Worm (Caenorhabditis elegans): ENCODE data around the gene cutl-5.

Gene cutl-5

DNA sequence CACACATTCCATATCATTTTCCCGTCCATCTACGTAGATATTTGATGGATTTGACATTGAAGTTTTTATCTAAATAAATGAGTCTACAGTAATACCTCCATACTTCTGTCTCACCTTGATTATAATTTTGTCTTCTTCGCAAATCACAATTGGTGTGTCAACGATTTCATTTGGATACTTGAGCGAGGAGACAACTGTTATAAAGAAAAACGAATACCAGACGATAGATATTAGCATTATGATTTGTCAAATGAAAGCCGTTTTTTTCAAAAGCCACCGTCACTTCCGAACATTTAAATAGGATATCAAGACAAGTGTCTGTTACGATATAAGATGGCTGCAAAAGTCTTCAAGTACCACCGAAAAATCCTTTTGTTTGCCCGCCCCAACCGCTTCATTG, at the start of gene cutl-5:
cutl-5 (minus strand) TSS at position 269 of the 400 bp plus-strand sequence.
- TF ChIP-seq nhr-179 (tag; optimal IDR thresholded peaks at IDR 0.05) (no peak), snpc-1.3 (tag; optimal IDR thresholded peaks at IDR 0.05; ENCODE audit: insufficient read depth) (no peak), F10E7.11 (tag; optimal IDR thresholded peaks at IDR 0.05) (no peak), let-526 (GFP tag; IDR thresholded peaks at IDR 0.05) (no peak), attf-6 (GFP tag; IDR thresholded peaks at IDR 0.05) (no peak), nhr-80 (tag; optimal IDR thresholded peaks at IDR 0.05) (no peak), dox-1 (GFP tag; IDR thresholded peaks at IDR 0.05) (no peak), ztf-28 (GFP tag; IDR thresholded peaks at IDR 0.05) (no peak), unc-130 (GFP tag; optimal IDR thresholded peaks at IDR 0.05) (no peak), ceh-27 (GFP tag; optimal IDR thresholded peaks at IDR 0.05) (no peak), Y79H2A.3 (GFP tag; conservative IDR thresholded peaks at IDR 0.05) (no peak), B0336.3 (GFP tag; IDR thresholded peaks at IDR 0.05) (no peak), hlh-12 (tag; optimal IDR thresholded peaks at IDR 0.05) (no peak), lsl-1 (GFP tag; optimal IDR thresholded peaks at IDR 0.05) (no peak), Y95B8A.8 (GFP tag; IDR thresholded peaks at IDR 0.05) (no peak), atf-7 (tag; optimal IDR thresholded peaks at IDR 0.05) (no peak), madf-6 (GFP tag; IDR thresholded peaks at IDR 0.05) (no peak), nhr-90 (tag; optimal IDR thresholded peaks at IDR 0.05) (no peak), sptf-2 (GFP tag; optimal IDR thresholded peaks at IDR 0.05) (no peak), let-607 (tag; optimal IDR thresholded peaks at IDR 0.05) (no peak)

ce11 chrII:7161512-7161911, 45.8 kb upstream of the cutl-5 start, which contains the start of gene C27H5.12:
Gene C27H5.12, minus strand, starts transcription at chrII:7161612.
- TF ChIP-seq unc-130 (GFP tag; optimal IDR thresholded peaks at IDR 0.05) = no peak

DNA sequence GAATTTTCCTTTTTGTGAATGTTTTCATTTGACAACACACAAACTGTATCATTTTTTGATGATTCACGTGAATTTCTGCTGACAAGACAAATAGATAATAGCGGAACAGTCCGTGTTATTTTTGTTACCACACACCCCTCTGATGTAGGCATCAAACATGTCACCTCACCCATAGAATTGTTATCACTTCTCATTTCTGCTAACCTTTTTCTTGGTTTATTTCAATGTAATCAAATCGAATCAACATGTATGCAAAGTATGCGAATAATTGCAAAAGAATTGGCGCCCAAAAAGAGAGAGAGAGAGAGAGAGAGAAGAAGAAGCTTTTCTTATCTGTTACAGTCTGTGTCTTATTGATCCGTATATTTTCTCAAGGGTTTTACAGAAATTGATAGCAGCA, 41.7 kb upstream of the cutl-5 start:
- no peak for TF ChIP-seq aptf-3 (GFP tag; IDR thresholded peaks at IDR 0.05)
- TF ChIP-seq egl-44 (GFP tag; IDR thresholded peaks at IDR 0.05) = no peak
- TF ChIP-seq unc-62 (GFP tag; optimal IDR thresholded peaks at IDR 0.05) = peak; percentile 38
- TF ChIP-seq nhr-120 (GFP tag; IDR thresholded peaks at IDR 0.05) = no peak
- TF ChIP-seq die-1 (tag; optimal IDR thresholded peaks at IDR 0.05) = no peak
- no peak for TF ChIP-seq F22D6.2 (tag; optimal IDR thresholded peaks at IDR 0.05)
- TF ChIP-seq lsy-27 (tag; optimal IDR thresholded peaks at IDR 0.05; ENCODE audit: borderline replicate concordance, insufficient read depth) = no peak
- TF ChIP-seq madf-8 (GFP tag; conservative IDR thresholded peaks at IDR 0.05) = no peak
- TF ChIP-seq nhr-80 (tag; optimal IDR thresholded peaks at IDR 0.05) = peak; percentile 79
- TF ChIP-seq atf-7 (tag; optimal IDR thresholded peaks at IDR 0.05) = peak; percentile 14
- peak; percentile 10 for TF ChIP-seq ets-4 (GFP tag; optimal IDR thresholded peaks at IDR 0.05)
- no peak for TF ChIP-seq T07F8.4 (tag; optimal IDR thresholded peaks at IDR 0.05)
- TF ChIP-seq attf-5 (GFP tag; optimal IDR thresholded peaks at IDR 0.05) = peak; percentile 9
- no peak for TF ChIP-seq ztf-28 (GFP tag; IDR thresholded peaks at IDR 0.05)
- TF ChIP-seq let-607 (tag; optimal IDR thresholded peaks at IDR 0.05) = no peak

DNA sequence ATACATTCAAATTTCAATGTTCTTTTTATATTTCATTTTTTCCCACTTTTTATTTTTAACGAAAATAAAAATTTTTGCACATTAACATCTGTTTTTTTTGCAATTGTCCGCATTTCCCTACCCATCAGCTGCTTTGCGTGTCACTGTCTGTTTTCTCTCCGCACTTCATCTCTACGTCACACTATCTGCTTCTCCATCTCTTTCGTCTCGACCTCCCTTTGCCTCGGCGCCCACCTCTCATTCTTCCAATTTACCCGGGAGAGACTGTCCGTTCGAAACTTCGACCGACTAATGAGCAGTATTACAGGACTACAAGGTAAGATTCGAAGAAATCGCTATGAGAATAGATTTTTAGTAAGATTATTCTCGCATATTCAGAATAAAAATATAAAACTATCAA, 39.7 kb upstream of the cutl-5 start, which contains the start of gene C27H5.2:
C27H5.2 (plus strand) TSS at position 190 of the 400 bp plus-strand sequence.
- TF ChIP-seq athp-1 (tag; optimal IDR thresholded peaks at IDR 0.05) = no peak
- TF ChIP-seq nfyb-1 (GFP tag; IDR thresholded peaks at IDR 0.05) = no peak
- peak; percentile 14; the same call in 1 of the 2 replicates for TF ChIP-seq hmg-1.2 (GFP tag; IDR thresholded peaks at IDR 0.05)
- TF ChIP-seq let-526 (GFP tag; IDR thresholded peaks at IDR 0.05) = no peak
- no peak for TF ChIP-seq attf-5 (GFP tag; optimal IDR thresholded peaks at IDR 0.05)
- peak; percentile 49; the same call in 1 of the 2 replicates for TF ChIP-seq Y53G8AR.9 (GFP tag; conservative IDR thresholded peaks at IDR 0.05)
- no peak for TF ChIP-seq T26A5.8 (tag; optimal IDR thresholded peaks at IDR 0.05)
- TF ChIP-seq bed-1 (GFP tag; IDR thresholded peaks at IDR 0.05) = no peak
- no peak for TF ChIP-seq bed-2 (GFP tag; IDR thresholded peaks at IDR 0.05)
- no peak for TF ChIP-seq him-1 (tag; optimal IDR thresholded peaks at IDR 0.05)
- TF ChIP-seq lsl-1 (GFP tag; optimal IDR thresholded peaks at IDR 0.05) = no peak
- peak; percentile 14 for TF ChIP-seq ama-1 (optimal IDR thresholded peaks at IDR 0.05)
- TF ChIP-seq ama-1 (GFP tag; optimal IDR thresholded peaks at IDR 0.05) = no peak
- TF ChIP-seq pbrm-1 (GFP tag; IDR thresholded peaks at IDR 0.05) = no peak
- no peak for TF ChIP-seq madf-3 (GFP tag; IDR thresholded peaks at IDR 0.05)
- no peak for TF ChIP-seq lag-1 (GFP tag; IDR thresholded peaks at IDR 0.05)
- peak; percentile 69 for TF ChIP-seq nhr-80 (tag; optimal IDR thresholded peaks at IDR 0.05)
- no peak for TF ChIP-seq hlh-26 (GFP tag; conservative IDR thresholded peaks at IDR 0.05)
- TF ChIP-seq let-607 (tag; optimal IDR thresholded peaks at IDR 0.05) = no peak
